Fruit fly (Drosophila melanogaster): ENCODE measurements around the gene CG8813.

Gene CG8813

DNA sequence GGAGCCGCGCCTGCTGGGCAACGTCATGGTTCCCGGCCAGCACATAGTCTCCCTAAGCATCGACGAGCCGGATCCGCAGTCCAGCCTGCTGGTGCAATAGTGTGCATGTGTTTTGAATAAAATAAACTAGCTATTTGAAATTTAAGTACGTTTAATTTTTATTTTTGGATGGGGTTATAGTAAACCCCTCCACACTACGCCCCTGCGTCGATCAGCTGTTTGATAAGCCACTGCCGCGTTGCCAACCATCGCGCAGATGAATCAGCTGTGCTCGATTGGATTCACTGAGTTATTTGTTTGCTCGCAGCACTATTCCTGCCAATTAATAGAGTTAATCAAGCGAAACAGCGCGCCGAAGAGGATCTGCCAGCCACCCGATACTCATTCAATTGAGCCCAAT, 9.4 kb downstream of the CG8813 start, which contains the start of gene RabGGTb (continued):
- TF ChIP-seq CG8944 (GFP tag; optimal IDR thresholded peaks at IDR 0.05): peak; percentile 43
- TF ChIP-seq Oaz (GFP tag; IDR thresholded peaks at IDR 0.05): no peak
- TF ChIP-seq oc (tag; optimal IDR thresholded peaks at IDR 0.05): peak; percentile 49
- TF ChIP-seq CG3838 (GFP tag; optimal IDR thresholded peaks at IDR 0.05): no peak
- no peak for TF ChIP-seq CG17912 (GFP tag; optimal IDR thresholded peaks at IDR 0.05)
- TF ChIP-seq CG9876 (GFP tag; optimal IDR thresholded peaks at IDR 0.05): no peak
- peak; percentile 28 for TF ChIP-seq Nf-YC (tag; optimal IDR thresholded peaks at IDR 0.05)
- TF ChIP-seq psq (GFP tag; optimal IDR thresholded peaks at IDR 0.05): no peak
- TF ChIP-seq CG7271 (tag; optimal IDR thresholded peaks at IDR 0.05): no peak
- TF ChIP-seq CG16779 (GFP tag; IDR thresholded peaks at IDR 0.05): peak; percentile 51; the same call in 1 of the 2 replicates
- TF ChIP-seq CG3407 (GFP tag; optimal IDR thresholded peaks at IDR 0.05): no peak
- peak; percentile 50; the same call in 1 of the 2 replicates for TF ChIP-seq hbn (GFP tag; IDR thresholded peaks at IDR 0.05; ENCODE audit: partially characterized antibody)
- TF ChIP-seq CG10274 (GFP tag; optimal IDR thresholded peaks at IDR 0.05): no peak
- no peak for TF ChIP-seq twi (tag; optimal IDR thresholded peaks at IDR 0.05)
- TF ChIP-seq CTCF (GFP tag; optimal IDR thresholded peaks at IDR 0.05): no peak
- TF ChIP-seq CG10543 (GFP tag; optimal IDR thresholded peaks at IDR 0.05): peak; percentile 65
- peak; percentile 2 for TF ChIP-seq CG18011 (GFP tag; optimal IDR thresholded peaks at IDR 0.05)
- peak; percentile 50 for TF ChIP-seq CG2712 (tag; optimal IDR thresholded peaks at IDR 0.05)
- no peak for TF ChIP-seq CG30020 (tag; optimal IDR thresholded peaks at IDR 0.05)
- TF ChIP-seq fd64A (GFP tag; optimal IDR thresholded peaks at IDR 0.05): no peak
- peak; percentile 59; the same call in 1 of the 3 replicates for TF ChIP-seq Optix (GFP tag; IDR thresholded peaks at IDR 0.05)
- TF ChIP-seq BtbVII (GFP tag; optimal IDR thresholded peaks at IDR 0.05): peak; percentile 27
- TF ChIP-seq trem (tag; optimal IDR thresholded peaks at IDR 0.05): no peak
- TF ChIP-seq Lhr (GFP tag; optimal IDR thresholded peaks at IDR 0.05): no peak
- peak; percentile 5 for TF ChIP-seq ewg (GFP tag; optimal IDR thresholded peaks at IDR 0.05)
- peak; percentile 37; the same call in 1 of the 2 replicates for TF ChIP-seq peb (GFP tag; IDR thresholded peaks at IDR 0.05)
- TF ChIP-seq NFAT (GFP tag; IDR thresholded peaks at IDR 0.05): peak; percentile 80
- no peak for TF ChIP-seq tio (GFP tag; optimal IDR thresholded peaks at IDR 0.05)
- TF ChIP-seq Med (GFP tag): peak; percentile 95
- no peak for TF ChIP-seq CG1233 (GFP tag; optimal IDR thresholded peaks at IDR 0.05)
- no peak for TF ChIP-seq Dp (GFP tag; optimal IDR thresholded peaks at IDR 0.05)
- peak; percentile 63 for TF ChIP-seq pzg (GFP tag; optimal IDR thresholded peaks at IDR 0.05)
- peak; percentile 11 for TF ChIP-seq MTF-1 (GFP tag; optimal IDR thresholded peaks at IDR 0.05; ENCODE audit: borderline replicate concordance)
- peak; percentile 48 for TF ChIP-seq dmrt99B (tag; optimal IDR thresholded peaks at IDR 0.05)
- TF ChIP-seq CG7357 (GFP tag; IDR thresholded peaks at IDR 0.05): no peak
- TF ChIP-seq Doc3 (GFP tag; IDR thresholded peaks at IDR 0.05; ENCODE audit: partially characterized antibody): peak; percentile 47; the same call in 2 of the 3 replicates
- TF ChIP-seq knrl (GFP tag; IDR thresholded peaks at IDR 0.05; ENCODE audit: partially characterized antibody): no peak; the same call in 2 of the 3 replicates
- no peak for TF ChIP-seq fd102C (GFP tag; optimal IDR thresholded peaks at IDR 0.05)
- peak; percentile 19 for TF ChIP-seq sd (tag; optimal IDR thresholded peaks at IDR 0.05)
- TF ChIP-seq lilli (GFP tag; optimal IDR thresholded peaks at IDR 0.05): peak; percentile 95
- peak; percentile 17 for TF ChIP-seq CG17802 (tag; optimal IDR thresholded peaks at IDR 0.05)
- peak; percentile 77 for TF ChIP-seq Ets65A (GFP tag)
- no peak for TF ChIP-seq cg (GFP tag; optimal IDR thresholded peaks at IDR 0.05)
- peak; percentile 46 for TF ChIP-seq CG8765 (GFP tag; IDR thresholded peaks at IDR 0.05)
- TF ChIP-seq her (GFP tag; optimal IDR thresholded peaks at IDR 0.05): peak; percentile 24
- TF ChIP-seq ac (GFP tag; optimal IDR thresholded peaks at IDR 0.05): no peak
- TF ChIP-seq bab2 (GFP tag; optimal IDR thresholded peaks at IDR 0.05): peak; percentile 66
- no peak for TF ChIP-seq aop (GFP tag; IDR thresholded peaks at IDR 0.05)
- no peak for TF ChIP-seq CG10565 (GFP tag; optimal IDR thresholded peaks at IDR 0.05)
- TF ChIP-seq MESR4 (GFP tag; optimal IDR thresholded peaks at IDR 0.05): peak; percentile 63
- TF ChIP-seq Hsf (GFP tag; optimal IDR thresholded peaks at IDR 0.05): peak; percentile 59
